Fruit fly (Drosophila melanogaster) whole organism, larva: ENCODE data around the gene drongo.
A peak's percentile ranks its signal among the peaks of the same experiment; 100 is the strongest.

Experiments
- noc ChIP-seq: fragments of 200-800 bp; sonication (Bioruptor generic); optimal IDR thresholded peaks from 3 replicates; lab custom pipeline; 2019; ENCODE audit warnings: missing biosample characterization, mild to moderate bottlenecking, missing genetic modification characterization, moderate library complexity

drongo gene

DNA sequence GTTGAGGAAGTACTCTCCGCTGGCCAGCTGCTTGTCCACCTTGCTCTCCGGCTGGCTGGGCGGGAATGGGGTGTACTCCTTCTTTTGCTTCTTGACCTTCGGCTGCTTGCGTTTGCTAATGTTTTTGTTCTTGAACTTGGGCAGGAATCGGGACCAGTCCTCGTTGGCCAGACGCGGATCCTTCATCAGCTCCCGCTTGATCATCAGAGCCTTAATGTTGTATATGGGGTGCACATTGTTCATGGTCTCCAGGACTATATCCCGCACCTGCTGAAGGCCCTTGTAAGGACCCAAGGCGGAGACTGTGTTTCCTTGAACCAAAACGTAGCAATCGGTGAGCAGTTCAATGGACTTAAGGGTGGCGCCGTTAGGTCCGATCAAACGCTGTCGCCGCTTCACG is 18.1 kb upstream of the drongo start:
- TF ChIP-seq noc (tag; lab: Kevin White, UChicago), result no peak

DNA sequence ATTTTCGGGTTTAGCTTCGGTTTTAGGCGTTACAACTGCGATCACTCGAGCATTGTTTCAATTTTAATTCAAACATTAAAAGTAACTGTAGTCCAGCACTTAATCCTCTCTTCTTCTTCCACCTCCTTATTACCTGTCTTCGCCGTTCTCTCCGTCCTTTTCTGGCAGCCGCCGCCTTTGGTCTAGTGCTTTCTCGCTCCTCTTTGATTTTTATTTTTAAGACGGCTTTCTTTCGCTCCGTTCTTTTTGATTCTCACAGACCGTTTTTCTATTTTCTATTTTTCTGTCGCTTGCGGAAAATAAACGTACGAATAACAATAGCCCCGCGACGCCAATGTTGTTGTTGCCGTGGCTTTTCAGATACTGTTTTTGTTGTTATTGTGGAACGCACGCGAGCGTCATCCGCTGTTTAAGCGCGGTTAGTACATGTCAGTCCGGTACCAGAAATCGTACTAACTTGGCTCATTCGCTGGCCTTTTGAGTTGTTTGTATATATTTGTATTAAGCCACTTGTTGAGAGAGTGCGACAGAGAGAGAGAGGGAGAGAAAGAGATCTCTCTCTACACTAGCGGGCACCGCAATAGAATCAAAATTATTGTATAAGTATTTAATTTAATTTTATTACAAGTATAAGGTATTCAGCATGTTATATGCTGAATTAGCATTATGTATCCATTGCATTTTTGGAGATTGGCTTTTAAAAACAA is 17.2 kb upstream of the drongo start, which contains the start of gene aru:
aru (minus strand) TSS at position 456 of the 707 bp plus-strand sequence.
- TF ChIP-seq noc (tag; lab: Kevin White, UChicago), result no peak

DNA sequence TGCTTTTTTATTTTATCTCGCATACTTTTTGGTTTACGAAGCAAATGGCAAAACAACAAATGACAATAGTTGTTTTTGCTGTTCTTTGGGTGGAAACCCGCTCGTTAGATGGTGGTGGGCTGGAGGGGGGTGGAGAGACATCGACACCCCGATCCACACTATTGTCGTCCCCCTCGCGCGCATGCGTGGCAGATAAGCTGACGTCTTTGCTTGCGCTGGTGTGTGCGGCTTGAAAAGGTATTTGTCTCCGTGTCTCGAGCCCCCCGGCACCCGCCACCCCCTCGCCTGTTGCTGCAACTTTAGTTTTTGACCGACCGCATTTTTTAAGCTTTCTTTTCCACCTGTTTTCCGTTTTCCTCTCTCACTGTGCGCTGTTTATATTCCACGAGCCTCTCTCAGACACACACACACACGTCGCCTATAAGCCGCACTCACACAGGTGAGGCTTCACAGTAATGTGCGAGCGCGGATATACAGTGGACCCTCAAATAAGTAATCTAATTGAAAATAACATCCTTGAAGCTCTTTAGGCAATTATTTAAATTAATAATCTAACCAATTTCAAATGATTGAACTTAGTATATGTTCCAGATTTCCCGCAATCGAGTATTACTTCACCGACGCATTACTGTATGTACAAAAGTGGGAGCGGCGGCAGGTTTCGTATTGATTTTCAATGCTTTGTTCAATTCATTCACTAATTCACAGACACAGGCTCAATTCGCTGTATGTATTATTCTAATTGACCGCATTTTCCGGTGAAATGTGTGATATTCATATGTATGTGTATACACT is 16.3 kb upstream of the drongo start:
- TF ChIP-seq noc (tag; lab: Kevin White, UChicago), result peak; percentile 94

DNA sequence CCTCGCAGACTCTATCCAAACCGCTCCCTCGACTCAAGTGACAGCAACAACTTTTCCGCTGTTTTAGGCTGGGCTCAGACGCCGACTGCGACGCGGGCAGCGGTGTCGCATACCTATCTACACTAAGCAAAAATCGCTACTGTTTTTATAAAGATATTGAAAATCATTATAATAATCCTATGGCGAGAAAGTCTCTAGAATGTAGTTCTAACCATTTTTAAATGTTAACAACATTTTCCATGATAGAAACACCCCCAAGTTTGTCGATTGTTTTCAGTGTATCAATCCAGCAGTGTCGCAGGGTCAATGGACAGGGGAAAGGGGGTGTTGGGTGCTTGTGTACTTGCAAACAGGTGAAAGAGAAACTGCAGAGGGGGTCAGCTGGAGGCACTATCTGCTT is 15.0 kb upstream of the drongo start:
- TF ChIP-seq noc (tag; lab: Kevin White, UChicago), result peak; percentile 96

DNA sequence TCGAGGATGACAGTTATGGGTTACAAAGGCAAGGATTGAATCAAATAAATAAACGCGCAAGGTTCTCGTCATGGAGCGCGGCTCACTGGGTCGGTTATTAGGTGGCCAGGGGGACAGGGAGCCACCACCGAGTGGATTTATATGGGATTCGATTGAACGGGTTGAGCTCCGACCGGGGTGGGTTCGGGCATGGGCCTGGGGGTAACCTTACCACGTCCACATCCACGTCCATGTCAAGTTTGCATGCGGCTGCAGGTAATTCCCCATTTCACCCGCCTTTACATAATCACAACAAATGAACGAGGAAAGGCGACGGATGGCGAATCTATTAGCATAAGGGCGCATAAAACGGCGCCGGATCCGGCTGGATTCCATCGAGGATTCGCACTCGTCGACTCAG is 9.0 kb upstream of the drongo start, which contains the start of gene CG13950:
CG13950 (plus strand) TSS at position 301 of the 400 bp plus-strand sequence.
- no peak for TF ChIP-seq noc (tag; lab: Kevin White, UChicago)

DNA sequence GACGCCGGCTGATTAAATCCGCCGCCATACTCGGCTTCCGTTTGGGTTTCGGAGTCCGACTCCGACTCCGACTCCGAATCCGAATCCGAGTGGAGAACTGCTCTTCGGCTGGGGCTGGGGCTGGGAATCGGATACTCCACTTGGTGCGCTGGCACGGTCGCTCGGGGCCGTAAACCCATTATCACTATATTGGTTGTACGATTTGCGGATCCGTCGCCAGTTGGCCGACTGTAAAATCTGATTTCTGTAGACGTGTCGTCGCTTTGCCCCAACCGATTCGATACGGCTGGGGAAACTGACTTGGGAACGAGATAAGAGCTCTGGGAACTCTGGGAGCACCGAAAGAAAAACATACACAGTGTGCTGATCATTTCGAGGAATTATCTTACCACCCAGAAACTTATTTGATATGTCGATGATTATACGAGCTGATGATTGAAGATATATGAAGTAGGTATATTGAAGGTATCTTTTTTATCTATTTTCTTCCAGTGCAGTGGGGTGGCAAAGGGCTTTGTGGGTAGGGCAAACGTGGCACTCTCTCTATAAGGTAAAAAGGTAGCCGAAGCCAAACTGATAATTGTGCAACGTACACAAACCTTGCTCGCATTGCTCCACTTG is 7.1 kb upstream of the drongo start:
- peak; percentile 15 for TF ChIP-seq noc (tag; lab: Kevin White, UChicago)

DNA sequence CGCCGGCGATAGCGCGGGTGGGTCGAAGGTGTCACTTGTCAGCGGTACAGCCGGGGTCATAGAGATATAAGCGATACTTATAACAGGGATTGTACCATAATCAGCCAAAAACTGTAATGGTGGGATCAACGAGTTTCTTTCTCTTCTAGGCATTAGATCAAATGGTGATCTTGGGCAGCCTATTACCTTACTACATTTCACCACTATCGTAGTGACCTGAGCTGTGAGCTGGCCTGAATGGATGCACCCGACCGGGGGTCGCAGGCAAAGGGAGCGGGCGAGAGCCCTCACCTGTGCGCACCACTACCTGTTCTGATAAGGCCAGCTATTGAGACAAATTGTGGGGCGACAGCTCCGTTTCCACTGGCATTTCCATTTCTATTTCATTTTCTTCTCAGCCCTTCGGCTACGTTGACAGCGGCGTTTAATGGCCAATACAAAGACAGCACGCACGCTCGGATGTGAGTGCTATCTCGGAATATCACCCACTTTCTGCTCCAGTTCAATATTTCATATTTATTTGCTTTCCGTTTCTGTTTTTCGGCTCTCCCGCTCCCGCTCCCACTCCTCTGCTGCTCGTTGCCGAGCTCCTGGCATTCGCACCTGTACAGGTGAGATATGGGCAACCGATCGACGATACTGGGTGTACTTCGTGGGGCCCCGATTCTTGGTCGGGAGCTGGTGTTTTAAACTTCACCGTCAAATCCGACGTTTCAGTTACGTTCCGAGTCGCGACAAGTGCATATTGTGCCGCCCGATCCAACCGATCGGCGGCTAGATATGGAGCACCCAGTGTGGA is 6.0 kb upstream of the drongo start:
- TF ChIP-seq noc (tag; lab: Kevin White, UChicago), result peak; percentile 42

- no peak for TF ChIP-seq noc (tag; lab: Kevin White, UChicago)
Observed at dm6 chr2L:856001-856400, 5.1 kb upstream of the drongo start.

DNA sequence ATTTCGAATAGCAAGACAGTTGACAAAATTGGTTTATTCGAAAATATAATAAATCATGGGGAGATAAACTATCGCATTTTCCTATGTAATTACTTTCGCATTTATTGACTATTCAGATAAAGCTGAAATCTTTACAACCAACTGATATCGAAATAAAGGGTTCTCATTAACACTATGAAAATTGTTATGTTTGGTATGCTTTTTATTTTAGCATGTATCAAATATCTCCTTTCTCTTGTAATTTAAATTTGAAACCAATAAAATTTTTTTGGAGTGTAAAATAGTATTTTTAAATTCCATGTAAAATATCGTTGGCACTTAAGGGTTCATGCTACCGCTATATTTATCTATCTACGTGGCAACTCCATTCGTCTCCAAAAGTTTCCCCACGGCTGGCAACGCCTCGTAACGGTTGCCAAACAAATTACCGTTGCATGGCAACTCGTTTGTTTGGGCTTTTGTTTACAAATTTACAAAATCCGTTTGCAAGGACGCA is 4.2 kb upstream of the drongo start, which contains the start of gene CG13949:
CG13949 (plus strand) TSS at position 286 of the 496 bp plus-strand sequence.
- peak; percentile 17 for TF ChIP-seq noc (tag; lab: Kevin White, UChicago)

DNA sequence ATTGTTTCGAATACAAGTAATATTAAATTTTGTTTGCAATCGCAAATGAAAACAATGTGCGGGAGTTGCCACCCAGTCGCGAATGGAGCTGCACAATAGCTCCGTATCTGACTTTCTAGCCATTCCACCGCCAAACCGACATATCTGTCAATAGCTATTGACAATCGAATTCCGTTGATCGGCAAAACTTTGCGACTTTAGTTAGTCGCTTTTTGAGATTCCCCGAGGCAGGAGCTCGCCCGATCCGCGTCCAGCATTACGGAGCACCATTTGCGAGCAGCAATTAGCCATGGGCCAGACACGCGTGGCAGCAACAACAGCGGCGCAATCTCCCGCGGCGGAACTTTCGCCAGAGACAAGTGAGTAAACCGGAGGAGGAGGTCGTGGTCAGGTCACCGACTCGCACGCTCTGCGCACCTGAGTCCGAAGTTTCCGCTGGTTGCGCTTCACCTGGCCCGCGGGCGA is 1.8 kb upstream of the drongo start, which contains the start of the genes CG4291 and kraken:
CG4291 (minus strand) TSS at position 84 of the 465 bp plus-strand sequence.
kraken (plus strand) TSS at position 122 of the 465 bp plus-strand sequence.
- TF ChIP-seq noc (tag; lab: Kevin White, UChicago), result peak; percentile 59

- TF ChIP-seq noc (tag; lab: Kevin White, UChicago), result no peak
Observed at dm6 chr2L:849787-850512, 921 bp downstream of the drongo start.

- TF ChIP-seq noc (tag; lab: Kevin White, UChicago), result no peak
Observed at dm6 chr2L:849138-849744, 1.6 kb downstream of the drongo start.

DNA sequence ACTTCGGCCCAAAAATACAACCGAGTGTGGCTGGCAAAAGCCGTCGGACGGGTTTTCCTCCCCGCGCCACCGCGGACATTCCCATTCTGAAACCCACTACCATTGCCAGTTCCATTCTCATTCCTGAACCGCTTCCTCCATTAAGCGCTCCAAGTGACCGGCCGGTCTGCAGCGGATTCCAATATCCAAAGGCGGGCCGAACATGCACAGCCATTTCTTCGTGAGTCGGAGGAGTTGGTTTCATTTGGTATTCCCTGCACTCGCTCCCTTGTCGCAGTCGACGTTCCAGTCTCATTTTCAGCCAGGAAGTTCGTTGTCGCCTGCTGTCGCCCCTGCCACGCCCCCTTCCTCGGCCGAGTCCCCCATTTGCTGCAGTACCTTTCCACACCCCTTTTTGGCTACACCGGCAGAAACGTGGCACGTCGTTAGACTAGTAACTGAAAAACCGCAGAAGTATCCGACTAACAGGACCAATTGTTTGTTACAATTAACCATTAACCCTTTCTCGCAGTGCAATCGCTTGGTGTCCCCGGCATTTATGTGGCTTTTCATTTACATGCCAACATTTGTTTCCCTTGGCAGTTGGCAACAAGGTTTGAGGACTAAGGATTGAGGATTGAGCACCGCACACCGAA is 2.8 kb downstream of the drongo start:
- no peak for TF ChIP-seq noc (tag; lab: Kevin White, UChicago)
